Worm (Caenorhabditis elegans) whole organism, mixed stage, embryonic: ENCODE results near the gene C53A3.3.

ENCODE experiments used
- M03D4.4 ChIP-seq: sonication (generic microtip); optimal IDR thresholded peaks from 2 replicates; lab custom pipeline; 2017; ENCODE audit warnings: mild to moderate bottlenecking, missing genetic modification characterization, missing compliant biosample characterization
- bed-3 ChIP-seq: fragments of 200-800 bp; sonication (Bioruptor generic); optimal IDR thresholded peaks from 3 replicates; lab custom pipeline; 2018; ENCODE audit warnings: mild to moderate bottlenecking, missing genetic modification characterization, moderate library complexity, missing compliant biosample characterization
- blmp-1 ChIP-seq: fragments of 150-350 bp; optimal IDR thresholded peaks from 2 replicates; lab custom pipeline; 2014; ENCODE audit warnings: missing biosample characterization, missing genetic modification characterization
- ceh-39 ChIP-seq: fragments of 150-350 bp; optimal IDR thresholded peaks from 2 replicates; lab custom pipeline; 2014; ENCODE audit warnings: missing biosample characterization, missing genetic modification characterization
- ceh-43 ChIP-seq: fragments of 200-800 bp; sonication (Bioruptor generic); optimal IDR thresholded peaks from 2 replicates; lab custom pipeline; 2018; ENCODE audit warnings: mild to moderate bottlenecking, missing genetic modification characterization, moderate library complexity, missing compliant biosample characterization
- ceh-83 ChIP-seq: fragments of 200-800 bp; sonication (Bioruptor generic); optimal IDR thresholded peaks from 2 replicates; lab custom pipeline; 2018; ENCODE audit warnings: mild to moderate bottlenecking, missing genetic modification characterization, missing compliant biosample characterization
- ces-1 ChIP-seq: fragments of 150-350 bp; optimal IDR thresholded peaks from 2 replicates; lab custom pipeline; 2014; ENCODE audit warnings: missing biosample characterization, missing genetic modification reagents, missing genetic modification characterization
- cnd-1 ChIP-seq: fragments of 200-800 bp; sonication (Bioruptor generic); optimal IDR thresholded peaks from 2 replicates; lab custom pipeline; 2018; ENCODE audit warnings: mild to moderate bottlenecking, missing genetic modification characterization, missing compliant biosample characterization
- drap-1 ChIP-seq: fragments of 200-800 bp; sonication (Bioruptor generic); optimal IDR thresholded peaks from 3 replicates; lab custom pipeline; 2018; ENCODE audit warnings: mild to moderate bottlenecking, missing genetic modification characterization, missing compliant biosample characterization
- elt-1 ChIP-seq: sonication (generic microtip); optimal IDR thresholded peaks from 2 replicates; lab custom pipeline; 2017; ENCODE audit warnings: missing genetic modification characterization, mild to moderate bottlenecking, missing compliant biosample characterization, antibody characterized with exemption, moderate library complexity, borderline replicate concordance; ENCODE audit not compliant: insufficient read depth
- elt-3 ChIP-seq: fragments of 150-350 bp; optimal IDR thresholded peaks from 2 replicates; lab custom pipeline; 2014; ENCODE audit warnings: missing biosample characterization, missing genetic modification characterization
- flh-1 ChIP-seq: fragments of 200-800 bp; sonication (Bioruptor generic); optimal IDR thresholded peaks from 2 replicates; lab custom pipeline; 2018; ENCODE audit warnings: mild to moderate bottlenecking, missing genetic modification characterization, moderate library complexity, missing compliant biosample characterization
- ham-2 ChIP-seq: fragments of 200-800 bp; sonication (Bioruptor generic); optimal IDR thresholded peaks from 2 replicates; lab custom pipeline; 2018; ENCODE audit warnings: mild to moderate bottlenecking, missing genetic modification characterization, missing compliant biosample characterization
- hlh-1 ChIP-seq: fragments of 150-350 bp; optimal IDR thresholded peaks from 2 replicates; lab custom pipeline; 2014; ENCODE audit warnings: missing biosample characterization, missing genetic modification reagents, missing genetic modification characterization
- lin-13 ChIP-seq: fragments of 150-350 bp; optimal IDR thresholded peaks from 2 replicates; lab custom pipeline; 2014; ENCODE audit warnings: missing biosample characterization, missing genetic modification characterization
- lin-32 ChIP-seq: fragments of 200-800 bp; sonication (Bioruptor generic); optimal IDR thresholded peaks from 2 replicates; lab custom pipeline; 2018; ENCODE audit warnings: mild to moderate bottlenecking, missing genetic modification characterization, missing compliant biosample characterization
- lsy-2 ChIP-seq: fragments of 150-350 bp; optimal IDR thresholded peaks from 2 replicates; lab custom pipeline; 2014; ENCODE audit warnings: missing biosample characterization, missing genetic modification characterization
- mab-5 ChIP-seq: fragments of 150-350 bp; optimal IDR thresholded peaks from 2 replicates; lab custom pipeline; 2014; ENCODE audit warnings: missing biosample characterization, missing genetic modification characterization
- mep-1 ChIP-seq: fragments of 150-350 bp; optimal IDR thresholded peaks from 2 replicates; lab custom pipeline; 2017; ENCODE audit warnings: missing biosample characterization, missing genetic modification reagents, missing genetic modification characterization, inconsistent platforms
- mls-2 ChIP-seq: sonication (generic microtip); optimal IDR thresholded peaks from 2 replicates; lab custom pipeline; 2016; ENCODE audit warnings: mild to moderate bottlenecking, missing genetic modification characterization, moderate library complexity, missing compliant biosample characterization
- nhr-12 ChIP-seq: fragments of 150-350 bp; optimal IDR thresholded peaks from 2 replicates; lab custom pipeline; 2014; ENCODE audit warnings: missing biosample characterization, missing genetic modification characterization
- nhr-2 ChIP-seq: fragments of 150-350 bp; optimal IDR thresholded peaks from 2 replicates; lab custom pipeline; 2014; ENCODE audit warnings: missing biosample characterization, missing genetic modification characterization
- nhr-237 ChIP-seq: fragments of 150-350 bp; optimal IDR thresholded peaks from 2 replicates; lab custom pipeline; 2014; ENCODE audit warnings: missing biosample characterization, missing genetic modification characterization
- nhr-28 ChIP-seq: fragments of 150-350 bp; optimal IDR thresholded peaks from 2 replicates; lab custom pipeline; 2014; ENCODE audit warnings: missing biosample characterization, missing genetic modification characterization
- nhr-76 ChIP-seq: sonication (generic microtip); optimal IDR thresholded peaks from 2 replicates; lab custom pipeline; 2017; ENCODE audit warnings: missing biosample characterization, missing genetic modification characterization
- pha-4 ChIP-seq: fragments of 150-350 bp; optimal IDR thresholded peaks from 2 replicates; lab custom pipeline; 2018; ENCODE audit warnings: missing biosample characterization, missing genetic modification reagents, missing genetic modification characterization
- sem-2 ChIP-seq: fragments of 200-800 bp; sonication (Bioruptor generic); optimal IDR thresholded peaks from 2 replicates; lab custom pipeline; 2018; ENCODE audit warnings: mild to moderate bottlenecking, missing genetic modification characterization, missing compliant biosample characterization
- snpc-4 ChIP-seq: fragments of 150-350 bp; optimal IDR thresholded peaks from 2 replicates; lab custom pipeline; 2014; ENCODE audit warnings: missing biosample characterization, missing genetic modification characterization
- sptf-1 ChIP-seq: sonication (generic microtip); optimal IDR thresholded peaks from 2 replicates; lab custom pipeline; 2017; ENCODE audit warnings: mild to moderate bottlenecking, missing genetic modification characterization, moderate library complexity, missing compliant biosample characterization
- tbx-8 ChIP-seq: fragments of 200-800 bp; sonication (Bioruptor generic); optimal IDR thresholded peaks from 2 replicates; lab custom pipeline; 2018; ENCODE audit warnings: mild to moderate bottlenecking, missing genetic modification characterization, moderate library complexity, missing compliant biosample characterization
- unc-120 ChIP-seq: sonication (generic microtip); optimal IDR thresholded peaks from 2 replicates; lab custom pipeline; 2017; ENCODE audit warnings: missing genetic modification characterization, missing compliant biosample characterization; ENCODE audit not compliant: poor library complexity, severe bottlenecking
- unc-39 ChIP-seq: fragments of 150-350 bp; optimal IDR thresholded peaks from 2 replicates; lab custom pipeline; 2014; ENCODE audit warnings: missing biosample characterization, missing genetic modification characterization
- unc-62 ChIP-seq: fragments of 150-350 bp; optimal IDR thresholded peaks from 2 replicates; lab custom pipeline; 2014; ENCODE audit warnings: missing biosample characterization, missing genetic modification reagents, missing genetic modification characterization
- zip-8 ChIP-seq: fragments of 150-350 bp; optimal IDR thresholded peaks from 2 replicates; lab custom pipeline; 2014; ENCODE audit warnings: missing biosample characterization, missing genetic modification characterization
- ztf-11 ChIP-seq: fragments of 150-350 bp; optimal IDR thresholded peaks from 2 replicates; lab custom pipeline; 2014; ENCODE audit warnings: missing biosample characterization, missing genetic modification characterization

Gene C53A3.3

DNA sequence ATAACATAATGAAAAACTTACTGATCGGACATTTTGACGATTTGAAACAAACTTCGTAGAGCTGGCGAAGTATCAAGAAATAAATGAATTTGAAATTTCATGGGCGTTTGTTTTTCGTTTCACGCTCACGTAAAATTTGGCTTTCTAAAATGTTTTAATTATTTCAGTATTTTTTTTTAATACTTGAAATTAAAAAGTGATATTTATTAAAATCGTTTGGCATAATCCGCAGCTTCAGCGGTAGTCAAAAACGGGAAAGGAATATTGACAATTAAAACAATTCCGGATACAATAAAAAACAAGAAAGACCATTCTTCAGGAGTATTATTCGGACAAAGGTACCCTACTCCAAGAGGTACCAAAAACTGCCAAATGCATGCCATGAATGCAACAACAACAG lies 26.4 kb downstream of the C53A3.3 start, which contains the start of gene fbxa-183:
TSS of gene fbxa-183 (minus strand) at position 101 of the 400 bp plus-strand sequence.
- TF ChIP-seq nhr-2 (tag; lab: Kevin White, UChicago): no peak
- TF ChIP-seq hlh-1 (tag; lab: Kevin White, UChicago): no peak
- no peak for TF ChIP-seq zip-8 (tag; lab: Kevin White, UChicago)
- TF ChIP-seq nhr-237 (tag; lab: Kevin White, UChicago): no peak
- TF ChIP-seq nhr-12 (tag; lab: Kevin White, UChicago): no peak
- no peak for TF ChIP-seq bed-3 (GFP tag; lab: Kevin White, UChicago)
- TF ChIP-seq mab-5 (tag; lab: Kevin White, UChicago): no peak
- TF ChIP-seq pha-4: no peak
- TF ChIP-seq lin-32 (GFP tag; lab: Kevin White, UChicago): no peak
- TF ChIP-seq lin-13 (tag; lab: Kevin White, UChicago): no peak
- no peak for TF ChIP-seq tbx-8 (GFP tag; lab: Kevin White, UChicago)
- TF ChIP-seq mls-2 (tag; lab: Kevin White, UChicago): no peak
- no peak for TF ChIP-seq blmp-1 (tag; lab: Kevin White, UChicago)
- TF ChIP-seq ham-2 (GFP tag; lab: Kevin White, UChicago): no peak
- TF ChIP-seq nhr-76 (tag; lab: Kevin White, UChicago): no peak
- TF ChIP-seq drap-1 (GFP tag; lab: Kevin White, UChicago): no peak
- TF ChIP-seq sptf-1 (tag; lab: Kevin White, UChicago): no peak
- TF ChIP-seq cnd-1 (tag; lab: Kevin White, UChicago): no peak
- TF ChIP-seq, all 35 proteins: peak for 0

DNA sequence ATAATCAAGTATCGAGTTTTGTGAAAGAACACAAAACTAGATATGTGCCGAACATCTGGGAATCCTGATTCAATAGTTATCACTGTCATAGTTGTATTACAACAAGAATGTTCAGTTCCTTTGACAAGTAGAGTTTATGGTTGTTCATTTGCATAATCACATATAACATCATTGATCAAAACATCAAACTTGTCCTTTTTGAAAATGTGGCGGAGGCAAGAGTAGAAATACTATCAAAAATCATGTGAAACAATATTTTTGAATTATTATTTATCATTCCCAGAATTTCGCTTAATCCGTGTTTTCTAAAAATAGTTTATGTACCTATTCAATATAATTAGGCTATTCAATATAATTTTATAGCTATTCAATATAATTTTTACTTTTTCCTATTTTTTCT lies 29.1 kb downstream of the C53A3.3 start, which contains the start of gene F44E7.7:
TSS of gene F44E7.7 (minus strand) at position 101 of the 400 bp plus-strand sequence.
- TF ChIP-seq cnd-1 (tag; lab: Kevin White, UChicago) (no peak), pha-4 (no peak), sptf-1 (tag; lab: Kevin White, UChicago) (no peak), lin-32 (GFP tag; lab: Kevin White, UChicago) (no peak), unc-62 (GFP tag; lab: Kevin White, UChicago) (no peak), elt-1 (tag; lab: Kevin White, UChicago) (no peak)

DNA sequence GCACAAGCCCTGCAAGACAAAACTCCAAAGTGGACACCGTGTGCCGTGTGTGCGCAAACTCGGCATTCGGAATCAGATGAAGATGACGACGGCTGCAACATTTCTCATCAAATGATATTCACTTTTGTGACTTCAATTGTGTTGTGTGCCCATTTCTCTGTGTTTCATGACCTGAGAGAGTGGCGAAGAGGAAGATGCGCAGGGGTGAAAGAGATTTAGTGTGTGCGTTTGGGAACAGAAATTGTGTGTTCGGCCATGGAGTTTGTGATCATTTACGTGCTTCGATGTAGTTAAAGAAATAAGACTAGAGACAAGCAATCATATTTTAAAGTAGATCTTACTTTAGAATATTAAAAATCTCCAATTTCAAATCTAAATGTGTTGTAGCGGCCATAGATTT lies 32.4 kb downstream of the C53A3.3 start:
- TF ChIP-seq nhr-237 (tag; lab: Kevin White, UChicago) (no peak), lin-32 (GFP tag; lab: Kevin White, UChicago) (no peak), ceh-39 (tag; lab: Kevin White, UChicago) (no peak), blmp-1 (tag; lab: Kevin White, UChicago) (no peak), sem-2 (GFP tag; lab: Kevin White, UChicago) (no peak), nhr-2 (tag; lab: Kevin White, UChicago) (no peak), ztf-11 (tag; lab: Kevin White, UChicago) (no peak), lsy-2 (tag; lab: Kevin White, UChicago) (no peak), ces-1 (GFP tag; lab: Kevin White, UChicago) (no peak), mab-5 (tag; lab: Kevin White, UChicago) (no peak), nhr-12 (tag; lab: Kevin White, UChicago) (no peak), nhr-28 (no peak)

DNA sequence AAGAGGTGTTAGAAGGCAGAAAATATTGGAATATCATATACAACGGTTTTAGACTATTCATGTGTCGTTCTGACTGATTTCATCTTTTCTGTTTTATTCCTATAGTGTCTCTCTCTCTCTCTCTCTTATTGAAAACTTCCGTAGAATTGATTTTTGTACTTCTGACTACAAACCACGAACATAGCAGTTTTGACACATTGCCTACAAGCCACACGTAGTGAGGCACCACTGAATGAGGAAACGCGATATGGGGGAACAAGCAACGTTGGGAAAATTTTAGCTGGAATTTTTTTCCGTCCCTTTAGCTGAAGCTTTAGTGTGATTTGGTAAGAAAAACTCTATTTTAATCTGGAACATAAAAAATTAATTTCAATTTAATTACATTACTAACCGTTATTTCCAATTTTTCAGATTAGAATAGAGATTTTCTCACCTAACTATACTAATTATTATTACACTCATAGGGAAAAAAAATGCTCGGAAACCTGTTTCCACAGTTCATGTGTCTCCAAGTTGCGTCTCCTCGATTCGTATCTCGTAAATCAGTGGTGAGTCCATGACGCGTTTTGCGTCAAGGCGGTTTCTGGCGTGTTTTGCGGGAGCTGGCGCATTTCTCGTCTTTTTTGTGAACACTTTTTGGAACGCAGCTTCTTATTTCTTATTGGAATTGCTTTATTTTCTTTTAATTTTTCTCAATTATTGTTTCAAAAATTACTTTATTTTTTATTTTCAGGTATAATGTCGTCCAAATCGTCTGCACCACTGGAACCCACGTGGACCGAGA lies 34.4 kb downstream of the C53A3.3 start, which contains the start of the genes nhr-142 and F44E7.9:
TSS of gene nhr-142 (minus strand) at position 57 of the 784 bp plus-strand sequence.
TSS of gene F44E7.9 (plus strand) at position 734 of the 784 bp plus-strand sequence.
- TF ChIP-seq flh-1 (GFP tag; lab: Kevin White, UChicago): no peak
- no peak for TF ChIP-seq ztf-11 (tag; lab: Kevin White, UChicago)
- no peak for TF ChIP-seq sem-2 (GFP tag; lab: Kevin White, UChicago)
- no peak for TF ChIP-seq blmp-1 (tag; lab: Kevin White, UChicago)
- no peak for TF ChIP-seq ceh-39 (tag; lab: Kevin White, UChicago)
- no peak for TF ChIP-seq elt-3 (tag; lab: Kevin White, UChicago)
- TF ChIP-seq nhr-237 (tag; lab: Kevin White, UChicago): peak; percentile 47
- peak; percentile 36 for TF ChIP-seq pha-4
- no peak for TF ChIP-seq zip-8 (tag; lab: Kevin White, UChicago)
- TF ChIP-seq lsy-2 (tag; lab: Kevin White, UChicago): peak; percentile 72
- no peak for TF ChIP-seq lin-32 (GFP tag; lab: Kevin White, UChicago)
- TF ChIP-seq sptf-1 (tag; lab: Kevin White, UChicago): peak; percentile 77
- peak; percentile 50 for TF ChIP-seq M03D4.4 (tag; lab: Kevin White, UChicago)
- TF ChIP-seq cnd-1 (tag; lab: Kevin White, UChicago): peak; percentile 4
- no peak for TF ChIP-seq tbx-8 (GFP tag; lab: Kevin White, UChicago)
- TF ChIP-seq hlh-1 (tag; lab: Kevin White, UChicago): no peak
- no peak for TF ChIP-seq snpc-4 (tag; lab: Kevin White, UChicago)
- no peak for TF ChIP-seq nhr-2 (tag; lab: Kevin White, UChicago)
- TF ChIP-seq mab-5 (tag; lab: Kevin White, UChicago): no peak
- TF ChIP-seq mls-2 (tag; lab: Kevin White, UChicago): no peak
- peak; percentile 49 for TF ChIP-seq ces-1 (GFP tag; lab: Kevin White, UChicago)
- TF ChIP-seq lin-13 (tag; lab: Kevin White, UChicago): peak; percentile 83
- TF ChIP-seq unc-120: peak; percentile 37
- no peak for TF ChIP-seq elt-1 (tag; lab: Kevin White, UChicago)
- no peak for TF ChIP-seq nhr-12 (tag; lab: Kevin White, UChicago)
- no peak for TF ChIP-seq ham-2 (GFP tag; lab: Kevin White, UChicago)
- peak; percentile 71 for TF ChIP-seq drap-1 (GFP tag; lab: Kevin White, UChicago)
- TF ChIP-seq mep-1 (tag; lab: Kevin White, UChicago): peak; percentile 80
- no peak for TF ChIP-seq ceh-83
- no peak for TF ChIP-seq nhr-76 (tag; lab: Kevin White, UChicago)
- peak; percentile 29 for TF ChIP-seq unc-62 (GFP tag; lab: Kevin White, UChicago)
- no peak for TF ChIP-seq nhr-28
- no peak for TF ChIP-seq unc-39
- peak; percentile 16 for TF ChIP-seq ceh-43 (GFP tag; lab: Kevin White, UChicago)
- TF ChIP-seq bed-3 (GFP tag; lab: Kevin White, UChicago): peak; percentile 23
